Worm (Caenorhabditis elegans) whole organism, L4 larva: ENCODE measurements around the gene egl-23.

Experiments used
- ZK546.5 ChIP-seq, 2 experiments: sonication (generic microtip); optimal IDR thresholded peaks; 2 replicates each; lab custom pipeline; 2017; ENCODE audit warnings: missing biosample characterization in 2 of 2, missing genetic modification characterization in 2 of 2
- aly-2 ChIP-seq: sonication (generic microtip); optimal IDR thresholded peaks from 2 replicates; lab custom pipeline; 2018; ENCODE audit warnings: missing biosample characterization, missing genetic modification characterization
- ama-1 ChIP-seq: fragments of 150-350 bp; optimal IDR thresholded peaks from 2 replicates; lab custom pipeline; 2014; ENCODE audit warnings: inconsistent platforms, mixed read lengths
- daf-12 ChIP-seq: fragments of 150-350 bp; optimal IDR thresholded peaks from 2 replicates; lab custom pipeline; 2014; ENCODE audit warnings: missing biosample characterization, missing genetic modification reagents, missing genetic modification characterization
- dpl-1 ChIP-seq: fragments of 150-350 bp; optimal IDR thresholded peaks from 2 replicates; lab custom pipeline; 2014; ENCODE audit warnings: missing biosample characterization, missing genetic modification reagents, missing genetic modification characterization
- egl-27 ChIP-seq: sonication (generic microtip); optimal IDR thresholded peaks from 3 replicates; lab custom pipeline; 2017; ENCODE audit warnings: missing biosample characterization, missing genetic modification reagents, missing genetic modification characterization
- fkh-10 ChIP-seq: fragments of 150-350 bp; optimal IDR thresholded peaks from 2 replicates; lab custom pipeline; 2014; ENCODE audit warnings: missing biosample characterization, missing genetic modification reagents, missing genetic modification characterization
- hlh-30 ChIP-seq: sonication (generic microtip); optimal IDR thresholded peaks from 2 replicates; lab custom pipeline; 2017; ENCODE audit warnings: antibody characterized with exemption, mild to moderate bottlenecking, missing genetic modification characterization, missing compliant biosample characterization; ENCODE audit not compliant: insufficient read depth
- mep-1 ChIP-seq: fragments of 150-350 bp; sonication (generic microtip); optimal IDR thresholded peaks from 3 replicates; lab custom pipeline; 2014; ENCODE audit warnings: missing biosample characterization, missing genetic modification characterization
- nhr-10 ChIP-seq: fragments of 150-350 bp; optimal IDR thresholded peaks from 2 replicates; lab custom pipeline; 2014; ENCODE audit warnings: missing biosample characterization, missing genetic modification characterization
- zfp-3 ChIP-seq: fragments of 200-800 bp; sonication (Bioruptor generic); conservative IDR thresholded peaks from 2 replicates; pipeline ENCODE4 v1.3.6; 2022; ENCODE audit warnings: missing genetic modification reagents, missing genetic modification characterization, missing compliant biosample characterization
- ztf-11 ChIP-seq: fragments of 150-350 bp; optimal IDR thresholded peaks from 2 replicates; lab custom pipeline; 2014; ENCODE audit warnings: missing biosample characterization, missing genetic modification characterization

ce11 chrIV:13940847-13941246 is 48.0 kb upstream of the egl-23 start:
- no peak for TF ChIP-seq hlh-30
- no peak for TF ChIP-seq aly-2
- no peak for TF ChIP-seq ztf-11 (tag; lab: Kevin White, UChicago)
- no peak for TF ChIP-seq ZK546.5 (tag; optimal IDR thresholded peaks at IDR 0.05; lab: Kevin White, UChicago)
- no peak for TF ChIP-seq mep-1 (tag; lab: Kevin White, UChicago)
- no peak for TF ChIP-seq fkh-10 (GFP tag; lab: Kevin White, UChicago)
- no peak for TF ChIP-seq daf-12 (tag; lab: Kevin White, UChicago)
- TF ChIP-seq dpl-1 (GFP tag; lab: Kevin White, UChicago): no peak
- TF ChIP-seq ama-1 (lab: Kevin White, UChicago): no peak
- TF ChIP-seq zfp-3 (GFP tag; lab: Robert Waterston, UW): no peak
- TF ChIP-seq nhr-10 (tag; lab: Kevin White, UChicago): no peak
- TF ChIP-seq egl-27 (tag; lab: Kevin White, UChicago): no peak
